Worm (Caenorhabditis elegans) whole organism, young adult: ENCODE data around the gene ZK829.7.
A peak's percentile ranks its signal among the peaks of the same experiment; 100 is the strongest.

Experiments used
- B0035.1 ChIP-seq: sonication (generic microtip); optimal IDR thresholded peaks from 2 replicates; lab custom pipeline; 2016; ENCODE audit warnings: missing genetic modification characterization, mild to moderate bottlenecking, missing compliant biosample characterization, missing genotype, missing genetic modification reagents
- B0261.1 ChIP-seq: sonication (generic microtip); optimal IDR thresholded peaks from 2 replicates; lab custom pipeline; 2016; ENCODE audit warnings: mild to moderate bottlenecking, missing genetic modification characterization, moderate library complexity, missing compliant biosample characterization
- B0336.3 ChIP-seq: fragments of 200-800 bp; sonication (Bioruptor generic); IDR thresholded peaks from 2 replicates; pipeline ENCODE4 v1.3.6; 2022; ENCODE audit warnings: missing genetic modification characterization, missing compliant biosample characterization
- C17E4.6 ChIP-seq: fragments of 200-800 bp; sonication (Bioruptor generic); IDR thresholded peaks from 2 replicates; pipeline ENCODE4 v1.3.6; 2022; ENCODE audit warnings: missing genetic modification reagents, missing genetic modification characterization, missing compliant biosample characterization
- F33H1.4 ChIP-seq: fragments of 200-800 bp; sonication (Bioruptor generic); IDR thresholded peaks from 2 replicates; pipeline ENCODE4 v1.3.6; 2022; ENCODE audit warnings: missing genetic modification reagents, missing genetic modification characterization, missing compliant biosample characterization
- K11D2.4 ChIP-seq: fragments of 200-800 bp; sonication (Bioruptor generic); IDR thresholded peaks from 2 replicates; pipeline ENCODE4 v1.3.6; 2022; ENCODE audit warnings: missing genetic modification reagents, missing genetic modification characterization, missing compliant biosample characterization
- Y53G8AR.9 ChIP-seq: fragments of 200-800 bp; sonication (Bioruptor generic); conservative IDR thresholded peaks from 2 replicates; pipeline ENCODE4 v1.3.6; 2022; ENCODE audit warnings: missing genetic modification reagents, missing genetic modification characterization, missing compliant biosample characterization
- Y56A3A.18 ChIP-seq: fragments of 200-800 bp; sonication (Bioruptor generic); IDR thresholded peaks from 2 replicates; pipeline ENCODE4 v1.3.6; 2022; ENCODE audit warnings: missing genetic modification reagents, missing genetic modification characterization, missing compliant biosample characterization
- Y79H2A.3 ChIP-seq: fragments of 200-800 bp; sonication (Bioruptor generic); conservative IDR thresholded peaks from 2 replicates; pipeline ENCODE4 v1.3.6; 2022; ENCODE audit warnings: missing genetic modification reagents, missing genetic modification characterization, missing compliant biosample characterization
- ama-1 ChIP-seq, 3 experiments: fragments of 150-350 bp in 1 of 3; sonication (generic microtip) in 2 of 3; optimal IDR thresholded peaks; 2 replicates each; lab custom pipeline; 2014 to 2018; ENCODE audit warnings: missing biosample characterization in 2 of 3, missing genetic modification characterization in 2 of 3, missing genetic modification reagents in 2 of 3
- atf-7 ChIP-seq: sonication (generic microtip); optimal IDR thresholded peaks from 2 replicates; lab custom pipeline; 2017; ENCODE audit warnings: mild to moderate bottlenecking, missing genetic modification characterization, missing compliant biosample characterization
- attf-6 ChIP-seq: fragments of 200-800 bp; sonication (Bioruptor generic); IDR thresholded peaks from 2 replicates; pipeline ENCODE4 v1.3.6; 2022; ENCODE audit warnings: missing genetic modification reagents, missing genetic modification characterization, missing compliant biosample characterization
- ceh-58 ChIP-seq: fragments of 200-800 bp; sonication (Bioruptor generic); IDR thresholded peaks from 2 replicates; pipeline ENCODE4 v1.3.6; 2022; ENCODE audit warnings: missing genetic modification characterization, missing compliant biosample characterization
- die-1 ChIP-seq: sonication (generic microtip); optimal IDR thresholded peaks from 2 replicates; lab custom pipeline; 2016; ENCODE audit warnings: missing genotype, mild to moderate bottlenecking, missing genetic modification characterization, missing compliant biosample characterization
- dox-1 ChIP-seq: fragments of 200-800 bp; sonication (Bioruptor generic); IDR thresholded peaks from 2 replicates; pipeline ENCODE4 v1.3.6; 2022; ENCODE audit warnings: missing genetic modification reagents, missing genetic modification characterization, missing compliant biosample characterization
- egl-18 ChIP-seq: fragments of 200-800 bp; sonication (Bioruptor generic); IDR thresholded peaks from 2 replicates; pipeline ENCODE4 v1.3.6; 2022; ENCODE audit warnings: missing genetic modification reagents, missing genetic modification characterization, missing compliant biosample characterization
- egrh-3 ChIP-seq: fragments of 200-800 bp; sonication (Bioruptor generic); IDR thresholded peaks from 2 replicates; pipeline ENCODE4 v1.3.6; 2022; ENCODE audit warnings: missing genetic modification reagents, missing genetic modification characterization, missing compliant biosample characterization
- ekl-4 ChIP-seq: fragments of 200-800 bp; sonication (Bioruptor generic); IDR thresholded peaks from 2 replicates; pipeline ENCODE4 v1.3.6; 2022; ENCODE audit warnings: missing genetic modification reagents, missing genetic modification characterization, missing compliant biosample characterization
- ets-4 ChIP-seq: fragments of 200-800 bp; sonication (Bioruptor generic); optimal IDR thresholded peaks from 2 replicates; lab custom pipeline; 2018; ENCODE audit warnings: mild to moderate bottlenecking, missing genetic modification characterization, missing compliant biosample characterization
- fkh-3 ChIP-seq: sonication (generic microtip); optimal IDR thresholded peaks from 2 replicates; lab custom pipeline; 2016; ENCODE audit warnings: mild to moderate bottlenecking, missing genetic modification characterization, missing compliant biosample characterization
- hlh-12 ChIP-seq: sonication (generic microtip); optimal IDR thresholded peaks from 2 replicates; lab custom pipeline; 2016; ENCODE audit warnings: missing genetic modification characterization, missing compliant biosample characterization
- hmg-20 ChIP-seq: fragments of 200-800 bp; sonication (Bioruptor generic); IDR thresholded peaks from 2 replicates; pipeline ENCODE4 v1.3.6; 2022; ENCODE audit warnings: missing genetic modification reagents, missing genetic modification characterization, missing compliant biosample characterization
- lag-1 ChIP-seq: fragments of 200-800 bp; sonication (Bioruptor generic); IDR thresholded peaks from 2 replicates; pipeline ENCODE4 v1.3.6; 2022; ENCODE audit warnings: missing genetic modification reagents, missing genetic modification characterization, missing compliant biosample characterization
- madf-3 ChIP-seq: fragments of 200-800 bp; sonication (Bioruptor generic); IDR thresholded peaks from 2 replicates; pipeline ENCODE4 v1.3.6; 2022; ENCODE audit warnings: missing genetic modification reagents, missing genetic modification characterization, missing compliant biosample characterization
- madf-6 ChIP-seq: fragments of 200-800 bp; sonication (Bioruptor generic); IDR thresholded peaks from 2 replicates; pipeline ENCODE4 v1.3.6; 2022; ENCODE audit warnings: missing genetic modification reagents, missing genetic modification characterization, missing compliant biosample characterization
- mcd-1 ChIP-seq: fragments of 200-800 bp; sonication (Bioruptor generic); IDR thresholded peaks from 2 replicates; pipeline ENCODE4 v1.3.6; 2022; ENCODE audit warnings: missing genetic modification reagents, missing genetic modification characterization, missing compliant biosample characterization
- mes-4 ChIP-seq: sonication (generic microtip); optimal IDR thresholded peaks from 2 replicates; lab custom pipeline; 2016; ENCODE audit warnings: missing genotype, missing genetic modification characterization, missing compliant biosample characterization
- nfya-1 ChIP-seq: sonication (generic microtip); optimal IDR thresholded peaks from 2 replicates; lab custom pipeline; 2017; ENCODE audit warnings: antibody characterized with exemption, missing compliant biosample characterization, missing genetic modification characterization, borderline replicate concordance; ENCODE audit not compliant: insufficient read depth
- nfya-2 ChIP-seq: fragments of 200-800 bp; sonication (Bioruptor generic); IDR thresholded peaks from 2 replicates; pipeline ENCODE4 v1.3.6; 2022; ENCODE audit warnings: missing genetic modification reagents, missing genetic modification characterization, missing compliant biosample characterization
- nhr-120 ChIP-seq: fragments of 200-800 bp; sonication (Bioruptor generic); IDR thresholded peaks from 2 replicates; pipeline ENCODE4 v1.3.6; 2022; ENCODE audit warnings: missing genetic modification characterization, missing compliant biosample characterization
- nhr-27 ChIP-seq: fragments of 200-800 bp; sonication (Bioruptor generic); optimal IDR thresholded peaks from 2 replicates; lab custom pipeline; 2018; ENCODE audit warnings: mild to moderate bottlenecking, missing genetic modification characterization, moderate library complexity, missing compliant biosample characterization
- nhr-80 ChIP-seq: sonication (generic microtip); optimal IDR thresholded peaks from 2 replicates; lab custom pipeline; 2016; ENCODE audit warnings: missing genetic modification characterization, missing compliant biosample characterization
- nhr-90 ChIP-seq: sonication (generic microtip); optimal IDR thresholded peaks from 2 replicates; lab custom pipeline; 2016; ENCODE audit warnings: missing genotype, mild to moderate bottlenecking, missing genetic modification characterization, missing compliant biosample characterization
- pbrm-1 ChIP-seq: fragments of 200-800 bp; sonication (Bioruptor generic); IDR thresholded peaks from 2 replicates; pipeline ENCODE4 v1.3.6; 2022; ENCODE audit warnings: missing genetic modification reagents, missing genetic modification characterization, missing compliant biosample characterization
- pha-4 ChIP-seq: fragments of 150-350 bp; sonication (generic microtip); optimal IDR thresholded peaks from 2 replicates; lab custom pipeline; 2014; ENCODE audit warnings: missing biosample characterization, missing genetic modification reagents, missing genetic modification characterization
- rcor-1 ChIP-seq: fragments of 200-800 bp; sonication (Bioruptor generic); IDR thresholded peaks from 2 replicates; pipeline ENCODE4 v1.3.6; 2022; ENCODE audit warnings: missing genetic modification reagents, missing genetic modification characterization, missing compliant biosample characterization
- repo-1 ChIP-seq: sonication (generic microtip); optimal IDR thresholded peaks from 2 replicates; lab custom pipeline; 2017; ENCODE audit warnings: mild to moderate bottlenecking, missing genetic modification characterization, missing compliant biosample characterization
- rpc-1 ChIP-seq, 2 experiments: fragments of 150-350 bp in 1 of 2; sonication (generic microtip) in 1 of 2; optimal IDR thresholded peaks; 2 replicates each; lab custom pipeline; 2014 to 2018; ENCODE audit warnings: missing biosample characterization in 1 of 2, missing genetic modification characterization in 1 of 2, missing genetic modification reagents in 1 of 2, missing genotype in 1 of 2
- snpc-1.3 ChIP-seq: sonication (generic microtip); optimal IDR thresholded peaks from 2 replicates; lab custom pipeline; 2017; ENCODE audit warnings: missing genetic modification characterization, mild to moderate bottlenecking, missing compliant biosample characterization, antibody characterized with exemption, moderate library complexity, missing genotype, missing genetic modification reagents; ENCODE audit not compliant: insufficient read depth
- somi-1 ChIP-seq: fragments of 200-800 bp; sonication (Bioruptor generic); optimal IDR thresholded peaks from 2 replicates; lab custom pipeline; 2018; ENCODE audit warnings: mild to moderate bottlenecking, missing genetic modification characterization, missing compliant biosample characterization
- sptf-2 ChIP-seq: fragments of 200-800 bp; sonication (Bioruptor generic); optimal IDR thresholded peaks from 2 replicates; lab custom pipeline; 2018; ENCODE audit warnings: mild to moderate bottlenecking, missing genetic modification characterization, missing compliant biosample characterization
- tbx-9 ChIP-seq: sonication (generic microtip); optimal IDR thresholded peaks from 2 replicates; lab custom pipeline; 2016; ENCODE audit warnings: borderline replicate concordance, missing genetic modification characterization, inconsistent platforms, missing compliant biosample characterization
- tlf-1 ChIP-seq: fragments of 200-800 bp; sonication (Bioruptor generic); optimal IDR thresholded peaks from 2 replicates; lab custom pipeline; 2018; ENCODE audit warnings: mild to moderate bottlenecking, missing genetic modification characterization, missing compliant biosample characterization
- unc-62 ChIP-seq: fragments of 150-350 bp; optimal IDR thresholded peaks from 2 replicates; lab custom pipeline; 2014; ENCODE audit warnings: missing biosample characterization, missing genetic modification reagents, missing genetic modification characterization
- ztf-26 ChIP-seq: sonication (generic microtip); optimal IDR thresholded peaks from 2 replicates; lab custom pipeline; 2017; ENCODE audit warnings: missing genetic modification characterization, missing compliant biosample characterization

Gene ZK829.7

DNA sequence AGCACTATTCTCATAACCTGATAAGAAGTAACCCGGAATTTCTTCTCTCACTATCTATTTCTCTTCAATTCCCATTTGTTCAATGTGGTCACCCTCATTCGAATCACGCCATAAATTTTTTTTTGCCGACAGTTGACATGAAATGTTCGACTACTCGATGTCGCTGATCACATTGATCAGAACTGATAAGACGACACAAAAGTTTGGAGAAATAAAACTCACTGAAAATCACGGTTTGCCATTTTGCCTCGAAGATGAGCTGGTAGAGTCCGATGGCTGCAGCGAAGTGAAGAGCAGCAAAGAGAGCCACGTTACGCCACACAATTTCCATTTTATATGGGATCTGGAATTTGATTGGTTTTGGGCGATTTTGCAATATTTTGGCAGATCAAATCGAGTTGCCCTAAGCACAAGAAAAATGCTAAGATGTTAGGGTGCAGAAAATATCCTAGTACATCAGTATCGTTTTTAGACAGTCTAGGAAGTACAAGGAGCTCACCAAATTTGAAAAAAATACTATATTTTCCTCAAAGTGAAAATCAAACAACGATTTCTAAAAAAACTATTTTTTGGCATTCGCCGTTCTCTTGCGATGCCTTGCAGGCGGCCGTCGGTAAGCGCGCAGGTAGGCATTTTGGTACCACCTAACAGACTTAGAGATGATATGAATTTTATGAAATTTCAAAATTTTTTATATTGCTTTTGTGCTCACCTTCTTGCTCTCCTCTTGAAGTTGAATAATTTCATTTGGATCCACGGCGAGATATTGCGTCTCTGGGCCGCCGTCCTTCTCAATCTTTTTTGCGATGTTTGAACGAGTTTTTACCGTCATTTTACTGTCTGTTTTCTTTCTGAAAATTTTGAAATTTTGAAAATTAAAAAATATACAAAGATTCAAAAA is 46.2 kb downstream of the ZK829.7 start, which contains the start of gene fat-6:
TSS of gene fat-6 (minus strand) at position 851 of the 901 bp plus-strand sequence.
- TF ChIP-seq B0261.1 (tag; lab: Kevin White, UChicago): no peak
- no peak for TF ChIP-seq die-1
- TF ChIP-seq rcor-1 (GFP tag; lab: Robert Waterston, UW): no peak
- peak; percentile 75 for TF ChIP-seq repo-1
- TF ChIP-seq Y53G8AR.9 (GFP tag; lab: Robert Waterston, UW): peak; percentile 58; the same call in 1 of the 2 replicates
- 0 out of 2 replicates have a peak, but pooled peaks have one; percentile 11 for TF ChIP-seq madf-6
- no peak for TF ChIP-seq ztf-26
- TF ChIP-seq ets-4 (GFP tag; lab: Kevin White, UChicago): no peak
- TF ChIP-seq somi-1 (GFP tag; lab: Kevin White, UChicago): no peak
- no peak for TF ChIP-seq hmg-20 (GFP tag; lab: Robert Waterston, UW)
- TF ChIP-seq nhr-80 (tag; lab: Kevin White, UChicago): peak; percentile 43
- no peak for TF ChIP-seq fkh-3 (tag; lab: Kevin White, UChicago)
- TF ChIP-seq tbx-9 (tag; lab: Kevin White, UChicago): no peak
- TF ChIP-seq sptf-2 (GFP tag; lab: Kevin White, UChicago): no peak
- TF ChIP-seq snpc-1.3 (tag; lab: Kevin White, UChicago): no peak
- no peak for TF ChIP-seq unc-62 (GFP tag; lab: Kevin White, UChicago)
- no peak for TF ChIP-seq mes-4 (tag; lab: Kevin White, UChicago)
- TF ChIP-seq rpc-1 (optimal IDR thresholded peaks at IDR 0.05; lab: Kevin White, UChicago): no peak
- no peak for TF ChIP-seq rpc-1 (tag; optimal IDR thresholded peaks at IDR 0.05; lab: Kevin White, UChicago)
- TF ChIP-seq ama-1 (optimal IDR thresholded peaks at IDR 0.05; lab: Kevin White, UChicago): no peak
- no peak for TF ChIP-seq ama-1 (GFP tag; optimal IDR thresholded peaks at IDR 0.05; lab: Kevin White, UChicago)
- no peak for TF ChIP-seq lag-1 (GFP tag; lab: Robert Waterston, UW)
- TF ChIP-seq atf-7 (tag; lab: Kevin White, UChicago): peak; percentile 8
- TF ChIP-seq B0336.3 (GFP tag; lab: Robert Waterston, UW): peak; percentile 33; the same call in 1 of the 2 replicates
- peak; percentile 8; the same call in 1 of the 2 replicates for TF ChIP-seq F33H1.4 (GFP tag; lab: Robert Waterston, UW)
- no peak for TF ChIP-seq egl-18 (GFP tag; lab: Robert Waterston, UW)
- peak; percentile 44; the same call in 1 of the 2 replicates for TF ChIP-seq pbrm-1 (GFP tag; lab: Robert Waterston, UW)
- no peak for TF ChIP-seq hlh-12 (tag; lab: Kevin White, UChicago)
- no peak for TF ChIP-seq ceh-58 (GFP tag; lab: Robert Waterston, UW)
- TF ChIP-seq Y56A3A.18 (GFP tag; lab: Robert Waterston, UW): no peak
- peak; percentile 11; the same call in 1 of the 2 replicates for TF ChIP-seq mcd-1
- TF ChIP-seq Y79H2A.3: no peak
- TF ChIP-seq tlf-1 (GFP tag; lab: Kevin White, UChicago): no peak
- 0 out of 2 replicates have a peak, but pooled peaks have one; percentile 14 for TF ChIP-seq dox-1
- no peak for TF ChIP-seq C17E4.6
- TF ChIP-seq nhr-27 (tag; lab: Kevin White, UChicago): no peak
- TF ChIP-seq attf-6 (GFP tag; lab: Robert Waterston, UW): no peak
- no peak for TF ChIP-seq nfya-2
- TF ChIP-seq B0035.1 (tag; lab: Kevin White, UChicago): no peak
- no peak for TF ChIP-seq pha-4 (tag; lab: Kevin White, UChicago)
- 0 out of 2 replicates have a peak, but pooled peaks have one; percentile 30 for TF ChIP-seq ekl-4
- no peak for TF ChIP-seq nhr-120
- TF ChIP-seq egrh-3 (GFP tag; lab: Robert Waterston, UW): no peak
- no peak for TF ChIP-seq K11D2.4 (GFP tag; lab: Robert Waterston, UW)
- no peak for TF ChIP-seq nhr-90 (tag; lab: Kevin White, UChicago)
- TF ChIP-seq nfya-1 (tag; lab: Kevin White, UChicago): no peak
- TF ChIP-seq madf-3: 0 out of 2 replicates have a peak, but pooled peaks have one; percentile 65
